Worm (Caenorhabditis elegans) whole organism, mixed stage, embryonic: ENCODE data around the gene C31B8.7.

Experiments used
- cnd-1 ChIP-seq: fragments of 200-800 bp; sonication (Bioruptor generic); optimal IDR thresholded peaks from 2 replicates; lab custom pipeline; 2018; ENCODE audit warnings: mild to moderate bottlenecking, missing genetic modification characterization, missing compliant biosample characterization
- flh-1 ChIP-seq: fragments of 200-800 bp; sonication (Bioruptor generic); optimal IDR thresholded peaks from 2 replicates; lab custom pipeline; 2018; ENCODE audit warnings: mild to moderate bottlenecking, missing genetic modification characterization, moderate library complexity, missing compliant biosample characterization
- lsy-2 ChIP-seq: fragments of 150-350 bp; optimal IDR thresholded peaks from 2 replicates; lab custom pipeline; 2014; ENCODE audit warnings: missing biosample characterization, missing genetic modification characterization
- nhr-12 ChIP-seq: fragments of 150-350 bp; optimal IDR thresholded peaks from 2 replicates; lab custom pipeline; 2014; ENCODE audit warnings: missing biosample characterization, missing genetic modification characterization
- nhr-237 ChIP-seq: fragments of 150-350 bp; optimal IDR thresholded peaks from 2 replicates; lab custom pipeline; 2014; ENCODE audit warnings: missing biosample characterization, missing genetic modification characterization
- nhr-28 ChIP-seq: fragments of 150-350 bp; optimal IDR thresholded peaks from 2 replicates; lab custom pipeline; 2014; ENCODE audit warnings: missing biosample characterization, missing genetic modification characterization
- pha-4 ChIP-seq: fragments of 150-350 bp; optimal IDR thresholded peaks from 2 replicates; lab custom pipeline; 2018; ENCODE audit warnings: missing biosample characterization, missing genetic modification reagents, missing genetic modification characterization
- snpc-4 ChIP-seq: fragments of 150-350 bp; optimal IDR thresholded peaks from 2 replicates; lab custom pipeline; 2014; ENCODE audit warnings: missing biosample characterization, missing genetic modification characterization
- tbx-8 ChIP-seq: fragments of 200-800 bp; sonication (Bioruptor generic); optimal IDR thresholded peaks from 2 replicates; lab custom pipeline; 2018; ENCODE audit warnings: mild to moderate bottlenecking, missing genetic modification characterization, moderate library complexity, missing compliant biosample characterization
- unc-39 ChIP-seq: fragments of 150-350 bp; optimal IDR thresholded peaks from 2 replicates; lab custom pipeline; 2014; ENCODE audit warnings: missing biosample characterization, missing genetic modification characterization
- ztf-11 ChIP-seq: fragments of 150-350 bp; optimal IDR thresholded peaks from 2 replicates; lab custom pipeline; 2014; ENCODE audit warnings: missing biosample characterization, missing genetic modification characterization

DNA sequence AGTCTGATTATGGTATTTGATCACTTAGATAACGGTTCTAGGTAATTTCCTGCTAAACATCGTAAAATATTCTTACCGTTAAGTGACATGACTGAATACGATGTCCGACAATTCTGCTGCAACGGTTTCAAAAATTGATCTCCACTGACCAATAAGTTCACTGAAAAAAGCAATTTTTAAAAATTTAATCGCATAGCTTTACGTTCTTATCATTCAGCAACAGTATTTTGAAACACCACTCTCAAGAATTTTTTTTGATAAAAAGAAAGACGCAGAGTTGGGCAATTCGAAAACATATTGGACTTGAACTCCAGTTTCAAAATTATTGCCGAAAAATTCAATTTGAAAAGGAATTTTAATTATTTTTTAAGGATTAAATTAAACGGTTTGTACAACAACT lies 24.4 kb upstream of the C31B8.7 start, which contains the start of gene C31B8.12:
- TF ChIP-seq ztf-11 (tag; lab: Kevin White, UChicago) (no peak), lsy-2 (tag; lab: Kevin White, UChicago) (no peak), nhr-28 (tag; lab: Kevin White, UChicago) (no peak), unc-39 (no peak), tbx-8 (GFP tag; lab: Kevin White, UChicago) (no peak), snpc-4 (tag; lab: Kevin White, UChicago) (no peak), nhr-237 (tag; lab: Kevin White, UChicago) (no peak), nhr-12 (no peak), pha-4 (tag; lab: Kevin White, UChicago) (no peak), cnd-1 (tag; lab: Kevin White, UChicago) (no peak), flh-1 (GFP tag; lab: Kevin White, UChicago) (no peak)
